Worm (Caenorhabditis elegans) whole organism, young adult: ENCODE results near the gene frpr-12.
"Not testable (repeated sequence)": the region's sequence is repeated elsewhere in the genome, so short reads cannot be mapped to it uniquely, and the experiment has no call there.

Source experiments
- B0261.1 ChIP-seq: sonication (generic microtip); optimal IDR thresholded peaks from 2 replicates; lab custom pipeline; 2016; ENCODE audit warnings: mild to moderate bottlenecking, missing genetic modification characterization, moderate library complexity, missing compliant biosample characterization
- B0336.3 ChIP-seq: fragments of 200-800 bp; sonication (Bioruptor generic); IDR thresholded peaks from 2 replicates; pipeline ENCODE4 v1.3.6; 2022; ENCODE audit warnings: missing genetic modification characterization, missing compliant biosample characterization
- C06A6.2 ChIP-seq: fragments of 200-800 bp; sonication (Bioruptor generic); conservative IDR thresholded peaks from 2 replicates; pipeline ENCODE4 v1.3.6; 2022; ENCODE audit warnings: missing genetic modification characterization, missing compliant biosample characterization
- F23B12.7 ChIP-seq: sonication (generic microtip); optimal IDR thresholded peaks from 2 replicates; lab custom pipeline; 2017; ENCODE audit warnings: missing genetic modification characterization, mild to moderate bottlenecking, missing compliant biosample characterization, antibody characterized with exemption, moderate library complexity; ENCODE audit not compliant: insufficient read depth
- F39B2.1 ChIP-seq: fragments of 200-800 bp; sonication (Bioruptor generic); IDR thresholded peaks from 2 replicates; pipeline ENCODE4 v1.3.6; 2022; ENCODE audit warnings: missing genetic modification reagents, missing genetic modification characterization, missing compliant biosample characterization
- F52B5.7 ChIP-seq: sonication (generic microtip); optimal IDR thresholded peaks from 2 replicates; lab custom pipeline; 2016; ENCODE audit warnings: mild to moderate bottlenecking, missing genetic modification characterization, missing compliant biosample characterization
- T26A5.8 ChIP-seq: sonication (generic microtip); optimal IDR thresholded peaks from 2 replicates; lab custom pipeline; 2016; ENCODE audit warnings: missing genetic modification characterization, missing compliant biosample characterization
- ZK185.1 ChIP-seq: sonication (generic microtip); optimal IDR thresholded peaks from 2 replicates; lab custom pipeline; 2016; ENCODE audit warnings: mild to moderate bottlenecking, missing genetic modification characterization, missing compliant biosample characterization; ENCODE audit not compliant: poor library complexity, severe bottlenecking
- akir-1 ChIP-seq: fragments of 200-800 bp; sonication (Bioruptor generic); optimal IDR thresholded peaks from 2 replicates; lab custom pipeline; 2018; ENCODE audit warnings: mild to moderate bottlenecking, missing genetic modification characterization, moderate library complexity, missing compliant biosample characterization
- aptf-2 ChIP-seq: fragments of 200-800 bp; sonication (Bioruptor generic); conservative IDR thresholded peaks from 2 replicates; pipeline ENCODE4 v1.3.6; 2022; ENCODE audit warnings: missing genetic modification reagents, missing genetic modification characterization, missing compliant biosample characterization
- atf-7 ChIP-seq: sonication (generic microtip); optimal IDR thresholded peaks from 2 replicates; lab custom pipeline; 2017; ENCODE audit warnings: mild to moderate bottlenecking, missing genetic modification characterization, missing compliant biosample characterization
- attf-6 ChIP-seq: fragments of 200-800 bp; sonication (Bioruptor generic); IDR thresholded peaks from 2 replicates; pipeline ENCODE4 v1.3.6; 2022; ENCODE audit warnings: missing genetic modification reagents, missing genetic modification characterization, missing compliant biosample characterization
- dpff-1 ChIP-seq: sonication (generic microtip); optimal IDR thresholded peaks from 2 replicates; lab custom pipeline; 2017; ENCODE audit warnings: mild to moderate bottlenecking, missing genetic modification characterization, missing compliant biosample characterization
- egl-18 ChIP-seq: fragments of 200-800 bp; sonication (Bioruptor generic); IDR thresholded peaks from 2 replicates; pipeline ENCODE4 v1.3.6; 2022; ENCODE audit warnings: missing genetic modification reagents, missing genetic modification characterization, missing compliant biosample characterization
- hrde-1 ChIP-seq: sonication (generic microtip); optimal IDR thresholded peaks from 2 replicates; lab custom pipeline; 2016; ENCODE audit warnings: missing genetic modification characterization, mild to moderate bottlenecking, missing compliant biosample characterization, moderate library complexity, missing genotype, missing genetic modification reagents, borderline replicate concordance
- let-607 ChIP-seq, 2 experiments: fragments of 200-800 bp in 1 of 2; sonication (Bioruptor generic) in 1 of 2; sonication (generic microtip) in 1 of 2; optimal IDR thresholded peaks; 2 replicates each; lab custom pipeline; 2016 to 2018; ENCODE audit warnings: mild to moderate bottlenecking in 2 of 2, missing compliant biosample characterization in 2 of 2, missing genetic modification characterization in 2 of 2, moderate library complexity in 2 of 2, missing genotype in 1 of 2
- lin-40 ChIP-seq: sonication (generic microtip); optimal IDR thresholded peaks from 2 replicates; lab custom pipeline; 2016; ENCODE audit warnings: missing genetic modification characterization, mild to moderate bottlenecking, missing compliant biosample characterization, missing genotype, missing genetic modification reagents
- lin-54 ChIP-seq: fragments of 200-800 bp; sonication (Bioruptor generic); optimal IDR thresholded peaks from 2 replicates; lab custom pipeline; 2018; ENCODE audit warnings: mild to moderate bottlenecking, missing genetic modification characterization, missing compliant biosample characterization
- lir-1 ChIP-seq: fragments of 200-800 bp; sonication (Bioruptor generic); conservative IDR thresholded peaks from 2 replicates; pipeline ENCODE4 v1.3.6; 2022; ENCODE audit warnings: missing genetic modification reagents, missing genetic modification characterization, missing compliant biosample characterization
- madf-3 ChIP-seq: fragments of 200-800 bp; sonication (Bioruptor generic); IDR thresholded peaks from 2 replicates; pipeline ENCODE4 v1.3.6; 2022; ENCODE audit warnings: missing genetic modification reagents, missing genetic modification characterization, missing compliant biosample characterization
- madf-6 ChIP-seq: fragments of 200-800 bp; sonication (Bioruptor generic); IDR thresholded peaks from 2 replicates; pipeline ENCODE4 v1.3.6; 2022; ENCODE audit warnings: missing genetic modification reagents, missing genetic modification characterization, missing compliant biosample characterization
- mes-4 ChIP-seq: sonication (generic microtip); optimal IDR thresholded peaks from 2 replicates; lab custom pipeline; 2016; ENCODE audit warnings: missing genotype, missing genetic modification characterization, missing compliant biosample characterization
- rpc-1 ChIP-seq, 2 experiments: fragments of 150-350 bp in 1 of 2; sonication (generic microtip) in 1 of 2; optimal IDR thresholded peaks; 2 replicates each; lab custom pipeline; 2014 to 2018; ENCODE audit warnings: missing biosample characterization in 1 of 2, missing genetic modification characterization in 1 of 2, missing genetic modification reagents in 1 of 2, missing genotype in 1 of 2
- snpc-1.3 ChIP-seq: sonication (generic microtip); optimal IDR thresholded peaks from 2 replicates; lab custom pipeline; 2017; ENCODE audit warnings: missing genetic modification characterization, mild to moderate bottlenecking, missing compliant biosample characterization, antibody characterized with exemption, moderate library complexity, missing genotype, missing genetic modification reagents; ENCODE audit not compliant: insufficient read depth
- tbx-9 ChIP-seq: sonication (generic microtip); optimal IDR thresholded peaks from 2 replicates; lab custom pipeline; 2016; ENCODE audit warnings: borderline replicate concordance, missing genetic modification characterization, inconsistent platforms, missing compliant biosample characterization
- tlf-1 ChIP-seq: fragments of 200-800 bp; sonication (Bioruptor generic); optimal IDR thresholded peaks from 2 replicates; lab custom pipeline; 2018; ENCODE audit warnings: mild to moderate bottlenecking, missing genetic modification characterization, missing compliant biosample characterization
- unc-62 ChIP-seq: fragments of 150-350 bp; optimal IDR thresholded peaks from 2 replicates; lab custom pipeline; 2014; ENCODE audit warnings: missing biosample characterization, missing genetic modification reagents, missing genetic modification characterization
- zim-3 ChIP-seq: sonication (generic microtip); optimal IDR thresholded peaks from 2 replicates; lab custom pipeline; 2017; ENCODE audit warnings: mild to moderate bottlenecking, missing genetic modification characterization, moderate library complexity, missing compliant biosample characterization
- ztf-22 ChIP-seq: fragments of 200-800 bp; sonication (Bioruptor generic); optimal IDR thresholded peaks from 2 replicates; lab custom pipeline; 2018; ENCODE audit warnings: mild to moderate bottlenecking, missing genetic modification characterization, moderate library complexity, missing compliant biosample characterization
- ztf-25 ChIP-seq: fragments of 200-800 bp; sonication (Bioruptor generic); IDR thresholded peaks from 2 replicates; pipeline ENCODE4 v1.3.6; 2022; ENCODE audit warnings: missing genetic modification reagents, missing genetic modification characterization, missing compliant biosample characterization
- ztf-3 ChIP-seq: fragments of 200-800 bp; sonication (Bioruptor generic); optimal IDR thresholded peaks from 2 replicates; lab custom pipeline; 2018; ENCODE audit warnings: mild to moderate bottlenecking, missing genetic modification characterization, missing compliant biosample characterization
- ztf-6 ChIP-seq: fragments of 200-800 bp; sonication (Bioruptor generic); IDR thresholded peaks from 2 replicates; pipeline ENCODE4 v1.3.6; 2022; ENCODE audit warnings: missing genetic modification reagents, missing genetic modification characterization, missing compliant biosample characterization

The frpr-12 gene

DNA sequence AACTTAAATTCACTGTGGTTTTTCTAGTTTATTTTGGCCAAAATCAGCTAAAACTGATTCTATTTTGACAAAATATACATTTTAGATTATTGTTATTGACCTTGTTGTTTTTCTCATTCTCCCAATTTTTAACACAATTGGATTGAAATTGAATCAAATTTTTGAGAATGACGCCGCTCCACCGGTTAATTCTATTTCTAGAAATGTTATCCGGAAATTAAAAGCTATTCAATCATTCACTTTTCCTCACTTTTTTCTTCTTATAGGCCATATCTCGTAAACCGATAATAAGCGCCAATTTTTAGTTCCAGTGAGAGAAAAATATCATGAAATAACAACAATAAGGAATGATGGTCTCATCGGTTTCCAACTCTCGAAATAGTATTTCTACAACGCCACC, at the start of gene frpr-12:
Gene frpr-12 (plus strand): TSS at position 301 of the 400 bp plus-strand sequence.
- TF ChIP-seq madf-3 (GFP tag; lab: Robert Waterston, UW) (no peak), snpc-1.3 (tag; lab: Kevin White, UChicago) (no peak), akir-1 (GFP tag; lab: Kevin White, UChicago) (no peak), attf-6 (no peak), dpff-1 (tag; lab: Kevin White, UChicago) (no peak), unc-62 (no peak), hrde-1 (tag; lab: Kevin White, UChicago) (no peak), madf-6 (GFP tag; lab: Robert Waterston, UW) (no peak)

DNA sequence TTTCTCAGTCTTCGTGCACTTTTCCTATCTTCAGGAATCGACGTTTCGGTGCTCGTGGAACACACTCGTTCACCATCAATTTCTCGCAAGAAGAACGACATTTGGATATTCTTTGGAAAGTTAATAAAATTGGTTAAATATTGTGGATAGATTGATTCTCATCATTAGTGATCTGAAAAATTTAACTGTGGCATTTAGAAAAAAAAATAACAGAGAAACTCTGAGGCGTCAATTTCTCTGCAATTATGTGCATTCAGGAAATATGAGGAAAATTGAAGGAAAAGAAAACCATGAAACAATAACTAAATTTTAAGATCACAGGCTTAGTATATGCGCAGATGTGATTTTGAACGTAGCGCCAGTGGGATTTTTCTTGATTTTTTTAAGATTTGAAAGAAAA, 40.8 kb upstream of the frpr-12 start, which contains the start of gene F07B7.12:
Gene F07B7.12 (minus strand): TSS at position 101 of the 400 bp plus-strand sequence.
- TF ChIP-seq mes-4 (tag; lab: Kevin White, UChicago); lin-40 (tag; lab: Kevin White, UChicago); egl-18 (GFP tag; lab: Robert Waterston, UW): not testable (repeated sequence)

DNA sequence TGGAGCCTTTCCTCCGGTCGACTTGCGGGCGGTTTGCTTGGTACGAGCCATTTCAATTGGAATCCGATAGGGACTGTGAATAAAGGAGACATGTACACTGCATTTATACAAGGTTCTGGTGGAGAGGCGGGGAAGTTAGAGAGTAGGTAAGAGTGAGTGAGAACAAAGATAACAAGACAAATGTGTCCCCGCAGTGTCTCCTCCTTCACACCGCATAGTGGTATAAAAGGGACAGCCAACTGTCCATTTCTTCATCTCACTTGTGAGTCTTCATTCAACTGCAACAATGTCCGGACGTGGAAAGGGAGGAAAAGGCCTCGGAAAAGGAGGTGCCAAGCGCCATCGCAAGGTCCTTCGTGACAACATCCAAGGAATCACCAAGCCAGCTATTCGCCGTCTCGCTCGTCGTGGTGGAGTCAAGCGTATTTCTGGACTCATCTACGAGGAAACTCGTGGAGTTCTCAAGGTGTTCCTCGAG, 4.8 kb upstream of the frpr-12 start, which contains the start of the genes his-17 and his-18:
Gene his-17 (minus strand): TSS at position 51 of the 478 bp plus-strand sequence.
Gene his-18 (plus strand): TSS at position 287 of the 478 bp plus-strand sequence.
- TF ChIP-seq C06A6.2 = 0 out of 2 replicates have a peak, but pooled peaks have one; percentile 32
- peak; percentile 59; the same call in 1 of the 2 replicates for TF ChIP-seq F39B2.1 (GFP tag; lab: Robert Waterston, UW)
- TF ChIP-seq, all 124 proteins: peak for 2; not testable (repeated sequence) for 122

DNA sequence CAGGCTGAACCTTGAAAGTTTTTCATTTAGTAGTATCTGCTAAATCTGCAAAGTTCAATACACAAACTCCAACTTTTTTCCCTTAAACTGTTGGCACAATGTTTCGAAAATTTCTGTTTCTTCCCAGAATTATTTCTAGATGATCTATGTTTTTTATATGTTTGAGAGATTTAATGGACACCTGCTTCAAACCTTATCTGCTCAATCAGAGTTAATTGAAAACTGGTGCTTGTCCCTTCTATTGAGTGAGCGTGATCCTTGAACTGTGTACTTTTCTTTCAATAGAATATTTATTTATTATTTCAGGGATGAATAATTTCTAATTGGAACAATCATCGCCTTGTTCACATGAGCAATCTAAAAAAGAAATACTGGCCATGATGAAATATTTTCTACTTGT, 4.0 kb upstream of the frpr-12 start, which contains the start of gene frpr-13:
Gene frpr-13 (plus strand): TSS at position 301 of the 400 bp plus-strand sequence.
- no peak for TF ChIP-seq rpc-1 (optimal IDR thresholded peaks at IDR 0.05; lab: Kevin White, UChicago)
- TF ChIP-seq rpc-1 (tag; optimal IDR thresholded peaks at IDR 0.05; lab: Kevin White, UChicago) = no peak
- no peak for TF ChIP-seq ztf-6 (GFP tag; lab: Robert Waterston, UW)
- no peak for TF ChIP-seq atf-7 (tag; lab: Kevin White, UChicago)
- TF ChIP-seq B0336.3 (GFP tag; lab: Robert Waterston, UW) = no peak
- TF ChIP-seq F52B5.7 = no peak
- no peak for TF ChIP-seq lin-54 (GFP tag; lab: Kevin White, UChicago)
- no peak for TF ChIP-seq aptf-2 (GFP tag; lab: Robert Waterston, UW)
- TF ChIP-seq F23B12.7 (tag; lab: Kevin White, UChicago) = no peak
- no peak for TF ChIP-seq ztf-3 (GFP tag; lab: Kevin White, UChicago)
- no peak for TF ChIP-seq attf-6
- no peak for TF ChIP-seq unc-62
- TF ChIP-seq madf-6 (GFP tag; lab: Robert Waterston, UW) = no peak
- no peak for TF ChIP-seq lir-1 (GFP tag; lab: Robert Waterston, UW)
- no peak for TF ChIP-seq zim-3 (tag; lab: Kevin White, UChicago)
- TF ChIP-seq let-607 (tag; optimal IDR thresholded peaks at IDR 0.05; lab: Kevin White, UChicago) = no peak
- TF ChIP-seq tlf-1 (GFP tag; lab: Kevin White, UChicago) = no peak
- TF ChIP-seq, all 124 proteins: peak for 0

DNA sequence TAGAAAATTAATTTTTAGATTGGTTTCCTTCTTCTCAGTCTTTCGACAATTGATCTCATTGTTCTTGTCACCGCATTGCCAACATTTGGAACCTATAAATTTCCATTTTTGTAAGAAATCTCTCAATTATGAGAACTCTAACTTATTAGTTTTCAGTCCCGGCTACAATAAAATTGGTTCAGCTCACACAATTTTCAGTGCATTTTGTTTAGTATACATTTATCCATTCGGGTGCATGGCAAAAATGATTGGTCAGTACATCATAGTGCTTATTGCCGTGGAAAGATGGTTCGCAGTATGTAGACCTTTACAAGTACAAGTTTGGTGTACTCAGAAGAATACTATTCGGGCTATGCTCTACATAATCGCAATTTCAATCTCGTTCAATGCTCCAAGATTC, 1.1 kb downstream of the frpr-12 start:
- TF ChIP-seq T26A5.8 (tag; lab: Kevin White, UChicago) (no peak), tbx-9 (tag; lab: Kevin White, UChicago) (no peak), ZK185.1 (no peak), ztf-22 (GFP tag; lab: Kevin White, UChicago) (no peak), B0261.1 (tag; lab: Kevin White, UChicago) (no peak), ztf-25 (GFP tag; lab: Robert Waterston, UW) (no peak), atf-7 (tag; lab: Kevin White, UChicago) (no peak)
- TF ChIP-seq, all 124 proteins: peak for 0
